Fruit fly (Drosophila melanogaster): ENCODE results near the gene CG4022.

CG4022 gene

DNA sequence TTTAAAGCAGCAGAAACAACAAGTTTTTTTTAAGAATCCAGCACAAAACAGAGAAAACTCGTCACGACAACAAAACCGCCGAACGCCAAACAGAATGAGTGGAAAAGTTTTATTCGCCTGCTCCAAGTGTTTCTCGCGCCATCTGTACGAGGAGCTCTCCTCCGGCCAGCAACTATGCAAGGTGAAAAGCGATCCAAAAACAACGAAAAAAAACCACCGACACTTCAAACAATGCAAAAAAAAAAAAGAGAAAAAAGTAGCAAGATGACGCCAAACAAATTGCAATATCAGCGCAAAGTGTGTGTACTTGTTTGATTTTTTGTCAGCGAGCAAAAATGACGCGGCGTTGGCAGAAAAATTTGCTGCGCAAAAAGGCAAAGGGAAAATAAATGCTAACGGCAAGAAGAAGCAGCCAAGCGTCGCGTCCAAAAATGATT is 43.2 kb downstream of the CG4022 start (continued):
- TF ChIP-seq fd59A (GFP tag; optimal IDR thresholded peaks at IDR 0.05), result no peak
- peak; percentile 24 for TF ChIP-seq Ets96B (tag; optimal IDR thresholded peaks at IDR 0.05)
- peak; percentile 84 for TF ChIP-seq CG16779 (tag; optimal IDR thresholded peaks at IDR 0.05)
- no peak for TF ChIP-seq achi (GFP tag; optimal IDR thresholded peaks at IDR 0.05)
- peak; percentile 78 to 81 for TF ChIP-seq ss (GFP tag; optimal IDR thresholded peaks at IDR 0.05)
- TF ChIP-seq svp (GFP tag), result no peak
- peak; percentile 30 for TF ChIP-seq Sox14 (GFP tag; optimal IDR thresholded peaks at IDR 0.05)
- TF ChIP-seq Smox (GFP tag; optimal IDR thresholded peaks at IDR 0.05), result no peak
- no peak for TF ChIP-seq cyc (GFP tag; optimal IDR thresholded peaks at IDR 0.05)
- peak; percentile 59; the same call in 1 of the 3 replicates for TF ChIP-seq CG6163 (GFP tag; IDR thresholded peaks at IDR 0.05)
- TF ChIP-seq Hr4 (GFP tag; optimal IDR thresholded peaks at IDR 0.05), result no peak
- TF ChIP-seq CG8319 (GFP tag; optimal IDR thresholded peaks at IDR 0.05), result no peak
- TF ChIP-seq Blimp-1 (GFP tag; optimal IDR thresholded peaks at IDR 0.05), result no peak
- no peak for TF ChIP-seq Gug (GFP tag; IDR thresholded peaks at IDR 0.05)
- no peak for TF ChIP-seq OdsH (GFP tag; optimal IDR thresholded peaks at IDR 0.05)
- TF ChIP-seq CG10669 (GFP tag; optimal IDR thresholded peaks at IDR 0.05), result peak; percentile 46
- peak; percentile 8 for TF ChIP-seq CG3032 (tag; optimal IDR thresholded peaks at IDR 0.05)
- no peak for TF ChIP-seq CG31627 (GFP tag; optimal IDR thresholded peaks at IDR 0.05)
- no peak for TF ChIP-seq Ets21C (GFP tag; optimal IDR thresholded peaks at IDR 0.05)
- peak; percentile 41 for TF ChIP-seq CG1621 (tag; optimal IDR thresholded peaks at IDR 0.05)
- peak; percentile 54 for TF ChIP-seq CG6854 (GFP tag; optimal IDR thresholded peaks at IDR 0.05)
- no peak for TF ChIP-seq CG11294 (GFP tag; IDR thresholded peaks at IDR 0.05)
- no peak for TF ChIP-seq CG7368 (GFP tag; optimal IDR thresholded peaks at IDR 0.05)
- TF ChIP-seq CG8632 (GFP tag; optimal IDR thresholded peaks at IDR 0.05), result no peak
- no peak for TF ChIP-seq CG11762 (GFP tag; optimal IDR thresholded peaks at IDR 0.05; ENCODE audit: insufficient read depth)
- TF ChIP-seq Hr38 (GFP tag; optimal IDR thresholded peaks at IDR 0.05), result no peak
- peak; percentile 20 for TF ChIP-seq CG34406 (GFP tag; optimal IDR thresholded peaks at IDR 0.05)
- no peak for TF ChIP-seq net (GFP tag; optimal IDR thresholded peaks at IDR 0.05)
- TF ChIP-seq Sox15 (GFP tag; optimal IDR thresholded peaks at IDR 0.05), result no peak

DNA sequence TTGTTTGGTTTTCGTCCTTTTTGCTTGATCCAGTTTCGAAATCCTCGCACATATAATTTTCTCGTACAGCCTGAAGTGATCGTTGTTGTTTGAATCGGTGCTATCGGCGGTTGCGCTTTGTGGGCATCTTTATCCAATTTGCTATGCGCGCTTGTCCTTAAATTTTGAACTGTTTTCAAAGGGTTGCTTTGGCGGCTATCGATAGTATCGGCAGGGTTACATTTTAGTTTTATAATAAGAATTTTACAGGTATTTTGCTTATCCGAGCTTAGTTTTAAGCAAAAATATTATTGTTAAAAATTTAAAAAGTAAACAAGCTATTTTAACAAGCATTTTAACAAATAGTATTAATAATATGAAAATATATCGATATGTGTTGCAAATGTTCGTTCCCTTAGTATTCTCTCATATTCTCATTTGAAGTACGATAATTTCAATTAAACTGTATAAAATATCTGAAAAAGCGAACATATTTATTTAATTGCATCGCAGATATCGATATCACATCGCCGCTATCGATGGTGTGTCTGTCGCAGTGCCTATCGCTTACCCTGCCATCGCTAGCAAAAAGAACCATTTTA is 43.7 kb downstream of the CG4022 start, which contains the start of the genes Klp67A and CG4452:
Gene Klp67A, minus strand, starts transcription at position 197 of the 581 bp plus-strand sequence.
Gene CG4452, plus strand, starts transcription at position 528 of the 581 bp plus-strand sequence.
- TF ChIP-seq acj6 (GFP tag; optimal IDR thresholded peaks at IDR 0.05), result no peak
- TF ChIP-seq CG3032 (tag; optimal IDR thresholded peaks at IDR 0.05), result peak; percentile 24
- no peak for TF ChIP-seq Sox102F (GFP tag; optimal IDR thresholded peaks at IDR 0.05)
- TF ChIP-seq eg (GFP tag; IDR thresholded peaks at IDR 0.05), result 0 out of 3 replicates have a peak, but pooled peaks have one; percentile 16
- TF ChIP-seq CG10631 (GFP tag; optimal IDR thresholded peaks at IDR 0.05), result no peak
- no peak for TF ChIP-seq net (GFP tag; optimal IDR thresholded peaks at IDR 0.05)
- TF ChIP-seq CG6792 (GFP tag; optimal IDR thresholded peaks at IDR 0.05), result no peak
- TF ChIP-seq Sox14 (GFP tag; optimal IDR thresholded peaks at IDR 0.05), result no peak
- no peak for TF ChIP-seq CG6808 (GFP tag; optimal IDR thresholded peaks at IDR 0.05)
- TF ChIP-seq CG15336 (GFP tag; IDR thresholded peaks at IDR 0.05), result no peak
- no peak for TF ChIP-seq CG10669 (GFP tag; optimal IDR thresholded peaks at IDR 0.05)
- TF ChIP-seq Eip78C (GFP tag), result peak; percentile 77
- TF ChIP-seq CG3919 (GFP tag; optimal IDR thresholded peaks at IDR 0.05), result no peak
- peak; percentile 69 for TF ChIP-seq CG6163 (GFP tag; IDR thresholded peaks at IDR 0.05)
- TF ChIP-seq pdm3 (GFP tag; optimal IDR thresholded peaks at IDR 0.05), result no peak
- no peak for TF ChIP-seq CG9139 (GFP tag; optimal IDR thresholded peaks at IDR 0.05)
- no peak for TF ChIP-seq Ets96B (tag; optimal IDR thresholded peaks at IDR 0.05)
- TF ChIP-seq dac (GFP tag; optimal IDR thresholded peaks at IDR 0.05), result no peak
- TF ChIP-seq dsx (GFP tag; optimal IDR thresholded peaks at IDR 0.05; ENCODE audit: poor library complexity, severe bottlenecking), result no peak
- TF ChIP-seq CG6854 (GFP tag; optimal IDR thresholded peaks at IDR 0.05), result no peak
- no peak for TF ChIP-seq Smox (GFP tag; optimal IDR thresholded peaks at IDR 0.05)
- no peak for TF ChIP-seq CG32006 (GFP tag; optimal IDR thresholded peaks at IDR 0.05)
- TF ChIP-seq Eip93F (GFP tag; optimal IDR thresholded peaks at IDR 0.05), result peak; percentile 30
- peak; percentile 2 for TF ChIP-seq achi (GFP tag; optimal IDR thresholded peaks at IDR 0.05)
- TF ChIP-seq CG4318 (GFP tag; optimal IDR thresholded peaks at IDR 0.05), result no peak
- no peak for TF ChIP-seq Eip75B (GFP tag; optimal IDR thresholded peaks at IDR 0.05)
- TF ChIP-seq fd85E (GFP tag; optimal IDR thresholded peaks at IDR 0.05), result no peak
- peak; percentile 62 for TF ChIP-seq esn (GFP tag; optimal IDR thresholded peaks at IDR 0.05)
- peak; percentile 11 for TF ChIP-seq fkh (GFP tag; optimal IDR thresholded peaks at IDR 0.05)
- TF ChIP-seq Hr38 (GFP tag; optimal IDR thresholded peaks at IDR 0.05), result no peak
- TF ChIP-seq CG1621 (tag; optimal IDR thresholded peaks at IDR 0.05), result no peak
- no peak for TF ChIP-seq Sox15 (GFP tag; optimal IDR thresholded peaks at IDR 0.05)
